Worm (Caenorhabditis elegans): Measurements from ENCODE around the gene C46G7.2.

ce11 chrIV:6010274-6010673 is 4.7 kb upstream of the C46G7.2 start:
- TF ChIP-seq F22D6.2 (tag; optimal IDR thresholded peaks at IDR 0.05) = no peak
- no peak for TF ChIP-seq egl-44 (GFP tag; IDR thresholded peaks at IDR 0.05)
- no peak for TF ChIP-seq snpc-4 (GFP tag; optimal IDR thresholded peaks at IDR 0.05)
- TF ChIP-seq snpc-4 (tag; optimal IDR thresholded peaks at IDR 0.05) = no peak
